Worm (Caenorhabditis elegans) whole organism, young adult: ENCODE measurements around the gene Y17G7B.23.

Experiments
- B0019.2 ChIP-seq: fragments of 200-800 bp; sonication (Bioruptor generic); conservative IDR thresholded peaks from 2 replicates; pipeline ENCODE4 v1.3.6; 2022; ENCODE audit warnings: missing genetic modification reagents, missing genetic modification characterization, missing compliant biosample characterization
- C06A6.2 ChIP-seq: fragments of 200-800 bp; sonication (Bioruptor generic); conservative IDR thresholded peaks from 2 replicates; pipeline ENCODE4 v1.3.6; 2022; ENCODE audit warnings: missing genetic modification characterization, missing compliant biosample characterization
- C17E4.6 ChIP-seq: fragments of 200-800 bp; sonication (Bioruptor generic); IDR thresholded peaks from 2 replicates; pipeline ENCODE4 v1.3.6; 2022; ENCODE audit warnings: missing genetic modification reagents, missing genetic modification characterization, missing compliant biosample characterization
- F22D6.2 ChIP-seq: sonication (generic microtip); optimal IDR thresholded peaks from 2 replicates; lab custom pipeline; 2016; ENCODE audit warnings: mild to moderate bottlenecking, missing genetic modification characterization, missing compliant biosample characterization
- F37B4.10 ChIP-seq: fragments of 200-800 bp; sonication (Bioruptor generic); IDR thresholded peaks from 2 replicates; pipeline ENCODE4 v1.3.6; 2022; ENCODE audit warnings: missing genetic modification characterization, missing compliant biosample characterization
- F39B2.1 ChIP-seq: fragments of 200-800 bp; sonication (Bioruptor generic); IDR thresholded peaks from 2 replicates; pipeline ENCODE4 v1.3.6; 2022; ENCODE audit warnings: missing genetic modification reagents, missing genetic modification characterization, missing compliant biosample characterization
- F49E8.2 ChIP-seq: sonication (generic microtip); optimal IDR thresholded peaks from 3 replicates; lab custom pipeline; 2017; ENCODE audit warnings: missing genetic modification characterization, mild to moderate bottlenecking, missing compliant biosample characterization, antibody characterized with exemption, moderate library complexity; ENCODE audit not compliant: insufficient read depth
- F52B5.7 ChIP-seq: sonication (generic microtip); optimal IDR thresholded peaks from 2 replicates; lab custom pipeline; 2016; ENCODE audit warnings: mild to moderate bottlenecking, missing genetic modification characterization, missing compliant biosample characterization
- F55B11.4 ChIP-seq: sonication (generic microtip); optimal IDR thresholded peaks from 2 replicates; lab custom pipeline; 2016; ENCODE audit warnings: missing compliant biosample characterization, missing genetic modification characterization, borderline replicate concordance; ENCODE audit not compliant: insufficient read depth
- K11D2.4 ChIP-seq: fragments of 200-800 bp; sonication (Bioruptor generic); IDR thresholded peaks from 2 replicates; pipeline ENCODE4 v1.3.6; 2022; ENCODE audit warnings: missing genetic modification reagents, missing genetic modification characterization, missing compliant biosample characterization
- T07F8.4 ChIP-seq: sonication (generic microtip); optimal IDR thresholded peaks from 2 replicates; lab custom pipeline; 2016; ENCODE audit warnings: mild to moderate bottlenecking, missing genetic modification characterization, moderate library complexity, missing compliant biosample characterization
- Y53F4B.3 ChIP-seq: fragments of 200-800 bp; sonication (Bioruptor generic); IDR thresholded peaks from 2 replicates; pipeline ENCODE4 v1.3.6; 2022; ENCODE audit warnings: missing genetic modification reagents, missing genetic modification characterization, missing compliant biosample characterization
- Y53G8AR.9 ChIP-seq: fragments of 200-800 bp; sonication (Bioruptor generic); conservative IDR thresholded peaks from 2 replicates; pipeline ENCODE4 v1.3.6; 2022; ENCODE audit warnings: missing genetic modification reagents, missing genetic modification characterization, missing compliant biosample characterization
- Y67H2A.10 ChIP-seq: fragments of 200-800 bp; sonication (Bioruptor generic); conservative IDR thresholded peaks from 2 replicates; pipeline ENCODE4 v1.3.6; 2022; ENCODE audit warnings: missing genetic modification reagents, missing genetic modification characterization, missing compliant biosample characterization
- akir-1 ChIP-seq: fragments of 200-800 bp; sonication (Bioruptor generic); optimal IDR thresholded peaks from 2 replicates; lab custom pipeline; 2018; ENCODE audit warnings: mild to moderate bottlenecking, missing genetic modification characterization, moderate library complexity, missing compliant biosample characterization
- ama-1 ChIP-seq, 3 experiments: fragments of 150-350 bp in 1 of 3; sonication (generic microtip) in 2 of 3; optimal IDR thresholded peaks; 2 replicates each; lab custom pipeline; 2014 to 2018; ENCODE audit warnings: missing biosample characterization in 2 of 3, missing genetic modification characterization in 2 of 3, missing genetic modification reagents in 2 of 3
- atf-7 ChIP-seq: sonication (generic microtip); optimal IDR thresholded peaks from 2 replicates; lab custom pipeline; 2017; ENCODE audit warnings: mild to moderate bottlenecking, missing genetic modification characterization, missing compliant biosample characterization
- attf-3 ChIP-seq: fragments of 200-800 bp; sonication (Bioruptor generic); conservative IDR thresholded peaks from 2 replicates; pipeline ENCODE4 v1.3.6; 2022; ENCODE audit warnings: missing genetic modification reagents, missing genetic modification characterization, missing compliant biosample characterization
- bed-1 ChIP-seq: fragments of 200-800 bp; sonication (Bioruptor generic); IDR thresholded peaks from 2 replicates; pipeline ENCODE4 v1.3.6; 2022; ENCODE audit warnings: missing genetic modification reagents, missing genetic modification characterization, missing compliant biosample characterization
- bed-2 ChIP-seq: fragments of 200-800 bp; sonication (Bioruptor generic); IDR thresholded peaks from 2 replicates; pipeline ENCODE4 v1.3.6; 2022; ENCODE audit warnings: missing genetic modification reagents, missing genetic modification characterization, missing compliant biosample characterization
- cebp-1 ChIP-seq, 2 experiments: fragments of 200-800 bp in 1 of 2; sonication (Bioruptor generic) in 1 of 2; sonication (generic microtip) in 1 of 2; IDR thresholded peaks in 1 of 2; optimal IDR thresholded peaks in 1 of 2; 2 replicates each; pipeline versions ENCODE4 v1.3.6 to Lab custom; 2017 to 2022; ENCODE audit warnings: missing compliant biosample characterization in 2 of 2, missing genetic modification characterization in 2 of 2, mild to moderate bottlenecking in 1 of 2, missing genetic modification reagents in 1 of 2, moderate library complexity in 1 of 2
- cebp-2 ChIP-seq: fragments of 200-800 bp; sonication (Bioruptor generic); IDR thresholded peaks from 2 replicates; pipeline ENCODE4 v1.3.6; 2022; ENCODE audit warnings: missing genetic modification characterization, missing compliant biosample characterization
- ceh-27 ChIP-seq: fragments of 200-800 bp; sonication (Bioruptor generic); optimal IDR thresholded peaks from 2 replicates; lab custom pipeline; 2018; ENCODE audit warnings: mild to moderate bottlenecking, missing genetic modification characterization, moderate library complexity, missing compliant biosample characterization
- ceh-91 ChIP-seq: fragments of 200-800 bp; sonication (Bioruptor generic); IDR thresholded peaks from 2 replicates; pipeline ENCODE4 v1.3.6; 2022; ENCODE audit warnings: missing genetic modification reagents, missing genetic modification characterization, missing compliant biosample characterization
- die-1 ChIP-seq: sonication (generic microtip); optimal IDR thresholded peaks from 2 replicates; lab custom pipeline; 2016; ENCODE audit warnings: missing genotype, mild to moderate bottlenecking, missing genetic modification characterization, missing compliant biosample characterization
- dpff-1 ChIP-seq: sonication (generic microtip); optimal IDR thresholded peaks from 2 replicates; lab custom pipeline; 2017; ENCODE audit warnings: mild to moderate bottlenecking, missing genetic modification characterization, missing compliant biosample characterization
- egl-18 ChIP-seq: fragments of 200-800 bp; sonication (Bioruptor generic); IDR thresholded peaks from 2 replicates; pipeline ENCODE4 v1.3.6; 2022; ENCODE audit warnings: missing genetic modification reagents, missing genetic modification characterization, missing compliant biosample characterization
- him-1 ChIP-seq: sonication (generic microtip); optimal IDR thresholded peaks from 2 replicates; lab custom pipeline; 2016; ENCODE audit warnings: missing genotype, missing genetic modification reagents, missing genetic modification characterization, missing compliant biosample characterization
- let-526 ChIP-seq: fragments of 200-800 bp; sonication (Bioruptor generic); IDR thresholded peaks from 2 replicates; pipeline ENCODE4 v1.3.6; 2022; ENCODE audit warnings: missing genetic modification reagents, missing genetic modification characterization, missing compliant biosample characterization
- lin-40 ChIP-seq: sonication (generic microtip); optimal IDR thresholded peaks from 2 replicates; lab custom pipeline; 2016; ENCODE audit warnings: missing genetic modification characterization, mild to moderate bottlenecking, missing compliant biosample characterization, missing genotype, missing genetic modification reagents
- madf-8 ChIP-seq: fragments of 200-800 bp; sonication (Bioruptor generic); conservative IDR thresholded peaks from 2 replicates; pipeline ENCODE4 v1.3.6; 2022; ENCODE audit warnings: missing genetic modification reagents, missing genetic modification characterization, missing compliant biosample characterization
- mcd-1 ChIP-seq: fragments of 200-800 bp; sonication (Bioruptor generic); IDR thresholded peaks from 2 replicates; pipeline ENCODE4 v1.3.6; 2022; ENCODE audit warnings: missing genetic modification reagents, missing genetic modification characterization, missing compliant biosample characterization
- nfya-1 ChIP-seq: sonication (generic microtip); optimal IDR thresholded peaks from 2 replicates; lab custom pipeline; 2017; ENCODE audit warnings: antibody characterized with exemption, missing compliant biosample characterization, missing genetic modification characterization, borderline replicate concordance; ENCODE audit not compliant: insufficient read depth
- nfya-2 ChIP-seq: fragments of 200-800 bp; sonication (Bioruptor generic); IDR thresholded peaks from 2 replicates; pipeline ENCODE4 v1.3.6; 2022; ENCODE audit warnings: missing genetic modification reagents, missing genetic modification characterization, missing compliant biosample characterization
- nfyb-1 ChIP-seq: fragments of 200-800 bp; sonication (Bioruptor generic); IDR thresholded peaks from 2 replicates; pipeline ENCODE4 v1.3.6; 2022; ENCODE audit warnings: missing genetic modification reagents, missing genetic modification characterization, missing compliant biosample characterization
- nhr-120 ChIP-seq: fragments of 200-800 bp; sonication (Bioruptor generic); IDR thresholded peaks from 2 replicates; pipeline ENCODE4 v1.3.6; 2022; ENCODE audit warnings: missing genetic modification characterization, missing compliant biosample characterization
- nhr-90 ChIP-seq: sonication (generic microtip); optimal IDR thresholded peaks from 2 replicates; lab custom pipeline; 2016; ENCODE audit warnings: missing genotype, mild to moderate bottlenecking, missing genetic modification characterization, missing compliant biosample characterization
- pbrm-1 ChIP-seq: fragments of 200-800 bp; sonication (Bioruptor generic); IDR thresholded peaks from 2 replicates; pipeline ENCODE4 v1.3.6; 2022; ENCODE audit warnings: missing genetic modification reagents, missing genetic modification characterization, missing compliant biosample characterization
- rec-8 ChIP-seq, 2 experiments: sonication (generic microtip); optimal IDR thresholded peaks; 2 replicates each; lab custom pipeline; 2016; ENCODE audit warnings: mild to moderate bottlenecking in 2 of 2, missing genetic modification characterization in 2 of 2, missing genetic modification reagents in 2 of 2, missing genotype in 2 of 2, missing biosample characterization in 1 of 2, missing compliant biosample characterization in 1 of 2, moderate library complexity in 1 of 2
- sea-2 ChIP-seq: fragments of 200-800 bp; sonication (Bioruptor generic); IDR thresholded peaks from 2 replicates; pipeline ENCODE4 v1.3.6; 2022; ENCODE audit warnings: missing genetic modification characterization, missing compliant biosample characterization
- snpc-1.3 ChIP-seq: sonication (generic microtip); optimal IDR thresholded peaks from 2 replicates; lab custom pipeline; 2017; ENCODE audit warnings: missing genetic modification characterization, mild to moderate bottlenecking, missing compliant biosample characterization, antibody characterized with exemption, moderate library complexity, missing genotype, missing genetic modification reagents; ENCODE audit not compliant: insufficient read depth
- snpc-3.4 ChIP-seq: sonication (generic microtip); optimal IDR thresholded peaks from 2 replicates; lab custom pipeline; 2017; ENCODE audit warnings: missing genetic modification characterization, mild to moderate bottlenecking, missing compliant biosample characterization, antibody characterized with exemption, moderate library complexity, missing genotype, missing genetic modification reagents
- sptf-2 ChIP-seq: fragments of 200-800 bp; sonication (Bioruptor generic); optimal IDR thresholded peaks from 2 replicates; lab custom pipeline; 2018; ENCODE audit warnings: mild to moderate bottlenecking, missing genetic modification characterization, missing compliant biosample characterization
- tbp1 ChIP-seq: fragments of 200-800 bp; sonication (Bioruptor generic); optimal IDR thresholded peaks from 2 replicates; lab custom pipeline; 2018; ENCODE audit warnings: mild to moderate bottlenecking, missing genetic modification characterization, missing compliant biosample characterization
- unc-62 ChIP-seq: fragments of 150-350 bp; optimal IDR thresholded peaks from 2 replicates; lab custom pipeline; 2014; ENCODE audit warnings: missing biosample characterization, missing genetic modification reagents, missing genetic modification characterization
- ztf-25 ChIP-seq: fragments of 200-800 bp; sonication (Bioruptor generic); IDR thresholded peaks from 2 replicates; pipeline ENCODE4 v1.3.6; 2022; ENCODE audit warnings: missing genetic modification reagents, missing genetic modification characterization, missing compliant biosample characterization
- ztf-26 ChIP-seq: sonication (generic microtip); optimal IDR thresholded peaks from 2 replicates; lab custom pipeline; 2017; ENCODE audit warnings: missing genetic modification characterization, missing compliant biosample characterization

Y17G7B.23 gene

ce11 chrII:11980110-11980509, 18.9 kb upstream of the Y17G7B.23 start (continued):
- TF ChIP-seq ceh-27 (no peak), C06A6.2 (no peak), mcd-1 (peak; percentile 88), let-526 (GFP tag; lab: Robert Waterston, UW) (no peak), akir-1 (GFP tag; lab: Kevin White, UChicago) (no peak), C17E4.6 (GFP tag; lab: Robert Waterston, UW) (peak; percentile 71), tbp1 (peak; percentile 76), atf-7 (tag; lab: Kevin White, UChicago) (no peak), F55B11.4 (tag; lab: Kevin White, UChicago) (no peak), Y67H2A.10 (peak; percentile 91), pbrm-1 (GFP tag; lab: Robert Waterston, UW) (peak; percentile 85; the same call in 1 of the 2 replicates), B0019.2 (peak; percentile 92), ztf-26 (tag; lab: Kevin White, UChicago) (peak; percentile 76), sea-2 (GFP tag; lab: Robert Waterston, UW) (no peak), K11D2.4 (GFP tag; lab: Robert Waterston, UW) (no peak), ztf-25 (GFP tag; lab: Robert Waterston, UW) (no peak), Y53F4B.3 (GFP tag; lab: Robert Waterston, UW) (peak; percentile 70; the same call in 1 of the 2 replicates), ceh-91 (GFP tag; lab: Robert Waterston, UW) (peak; percentile 92), rec-8 (tag; optimal IDR thresholded peaks at IDR 0.05; lab: Kevin White, UChicago) (no peak), snpc-1.3 (tag; lab: Kevin White, UChicago) (peak; percentile 87), F39B2.1 (no peak), die-1 (tag; lab: Kevin White, UChicago) (no peak), bed-1 (GFP tag; lab: Robert Waterston, UW) (no peak), F22D6.2 (peak; percentile 16), bed-2 (no peak), cebp-1 (GFP tag; IDR thresholded peaks at IDR 0.05; lab: Robert Waterston, UW) (no peak; the same call in none of the 2 replicates), cebp-1 (tag; optimal IDR thresholded peaks at IDR 0.05; lab: Kevin White, UChicago) (peak; percentile 58), egl-18 (no peak), nhr-90 (tag; lab: Kevin White, UChicago) (no peak), F52B5.7 (tag; lab: Kevin White, UChicago) (no peak), unc-62 (GFP tag; lab: Kevin White, UChicago) (no peak), lin-40 (peak; percentile 92), him-1 (tag; lab: Kevin White, UChicago) (no peak), nfyb-1 (GFP tag; lab: Robert Waterston, UW) (peak; percentile 84; the same call in 1 of the 2 replicates), F37B4.10 (no peak), sptf-2 (GFP tag; lab: Kevin White, UChicago) (no peak), F49E8.2 (tag; lab: Kevin White, UChicago) (peak; percentile 59), snpc-3.4 (tag; lab: Kevin White, UChicago) (peak; percentile 88), nfya-2 (GFP tag; lab: Robert Waterston, UW) (no peak), T07F8.4 (peak; percentile 31), Y53G8AR.9 (peak; percentile 92), nhr-120 (GFP tag; lab: Robert Waterston, UW) (no peak), nfya-1 (tag; lab: Kevin White, UChicago) (no peak), dpff-1 (tag; lab: Kevin White, UChicago) (no peak), madf-8 (GFP tag; lab: Robert Waterston, UW) (peak; percentile 80), attf-3 (GFP tag; lab: Robert Waterston, UW) (no peak), ama-1 (optimal IDR thresholded peaks at IDR 0.05; lab: Kevin White, UChicago) (no peak), ama-1 (GFP tag; optimal IDR thresholded peaks at IDR 0.05; lab: Kevin White, UChicago) (no peak), cebp-2 (GFP tag; lab: Robert Waterston, UW) (no peak)
